Fruit fly (Drosophila melanogaster) whole organism, prepupa: ENCODE data around the gene CG18130.

Experiments
- CG8119 ChIP-seq: fragments of 200-800 bp; sonication (Bioruptor generic); IDR thresholded peaks from 3 replicates; pipeline ENCODE4 v1.3.6; 2022; ENCODE audit warnings: missing biosample characterization, missing genetic modification characterization
- Smox ChIP-seq: fragments of 200-800 bp; sonication (Bioruptor generic); optimal IDR thresholded peaks from 3 replicates; lab custom pipeline; 2016; ENCODE audit warnings: missing biosample characterization, missing genetic modification characterization
- Sox14 ChIP-seq: fragments of 200-800 bp; sonication (Bioruptor generic); optimal IDR thresholded peaks from 3 replicates; lab custom pipeline; 2016; ENCODE audit warnings: missing biosample characterization, missing genetic modification characterization
- acj6 ChIP-seq: fragments of 200-800 bp; sonication (Bioruptor generic); optimal IDR thresholded peaks from 3 replicates; lab custom pipeline; 2016; ENCODE audit warnings: missing biosample characterization, missing genetic modification characterization
- dsx ChIP-seq: fragments of 200-800 bp; optimal IDR thresholded peaks from 3 replicates; lab custom pipeline; 2019; ENCODE audit warnings: missing biosample characterization, mild to moderate bottlenecking, missing genetic modification characterization, moderate library complexity; ENCODE audit not compliant: poor library complexity, severe bottlenecking
- fd85E ChIP-seq: fragments of 200-800 bp; sonication (Bioruptor generic); optimal IDR thresholded peaks from 3 replicates; lab custom pipeline; 2016; ENCODE audit warnings: missing biosample characterization, missing genetic modification characterization
- spab ChIP-seq: fragments of 200-800 bp; sonication (Bioruptor generic); optimal IDR thresholded peaks from 2 replicates; lab custom pipeline; 2017; ENCODE audit warnings: missing biosample characterization, mild to moderate bottlenecking, missing genetic modification characterization, missing genetic modification reagents
- topi ChIP-seq: fragments of 200-800 bp; sonication (Bioruptor generic); optimal IDR thresholded peaks from 3 replicates; lab custom pipeline; 2016; ENCODE audit warnings: missing biosample characterization, missing genetic modification characterization

dm6 chrX:11984987-11985386, 7.6 kb downstream of the CG18130 start, which contains the start of gene cac:
- TF ChIP-seq CG8119 = no peak
- no peak for TF ChIP-seq dsx (GFP tag; lab: Kevin White, UChicago)
- no peak for TF ChIP-seq fd85E (GFP tag; lab: Kevin White, UChicago)
- TF ChIP-seq acj6 (GFP tag; lab: Kevin White, UChicago) = no peak
- no peak for TF ChIP-seq Smox (GFP tag; lab: Kevin White, UChicago)
- no peak for TF ChIP-seq topi
- TF ChIP-seq spab = no peak
- TF ChIP-seq Sox14 (GFP tag; lab: Kevin White, UChicago) = no peak
